Worm (Caenorhabditis elegans): Measurements from ENCODE around the gene T02B11.3.

The T02B11.3 gene

DNA sequence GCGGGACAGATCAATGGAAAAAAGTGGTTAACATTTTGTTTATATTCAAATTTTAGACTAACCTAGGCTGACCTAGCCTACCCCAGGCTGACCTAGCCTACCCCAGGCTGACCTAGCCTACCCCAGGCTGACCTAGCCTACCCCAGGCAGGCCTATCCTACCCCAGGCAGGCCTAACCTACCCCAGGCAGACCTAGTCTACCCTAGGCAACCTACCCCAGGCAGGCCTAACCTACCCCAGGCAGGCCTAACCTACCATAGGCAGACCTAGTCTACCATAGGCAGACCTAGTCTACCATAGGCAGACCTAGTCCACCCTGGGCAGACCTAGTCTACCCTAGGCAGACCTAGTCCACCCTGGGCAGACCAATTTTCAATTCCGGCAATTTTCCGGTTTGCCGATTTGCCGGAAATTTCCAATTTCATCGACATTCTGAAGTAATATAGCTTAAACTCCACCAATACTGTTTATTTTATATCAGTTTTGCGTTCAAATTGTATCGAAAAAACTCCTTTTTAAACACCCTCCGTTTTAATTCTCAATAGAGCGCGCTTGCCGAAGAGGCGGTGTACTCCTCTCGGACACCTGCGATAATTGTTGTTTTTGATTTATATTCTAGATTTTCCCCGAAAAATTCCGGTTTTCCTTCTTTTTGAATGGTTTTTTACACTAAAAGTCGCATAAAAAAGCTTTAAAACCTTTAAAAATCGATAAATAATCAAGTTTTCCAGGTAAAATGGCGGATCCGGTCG is 37.8 kb upstream of the T02B11.3 start, which contains the start of gene trm-2A (continued):
- no peak for TF ChIP-seq tlf-1 (GFP tag; optimal IDR thresholded peaks at IDR 0.05)
- TF ChIP-seq lin-26 (GFP tag; IDR thresholded peaks at IDR 0.05): no peak
- no peak for TF ChIP-seq chd-7 (tag; optimal IDR thresholded peaks at IDR 0.05)
- TF ChIP-seq aptf-2 (GFP tag; conservative IDR thresholded peaks at IDR 0.05): no peak
- no peak for TF ChIP-seq ceh-79 (tag; optimal IDR thresholded peaks at IDR 0.05)
- TF ChIP-seq B0336.3 (GFP tag; IDR thresholded peaks at IDR 0.05): no peak
- TF ChIP-seq athp-1 (tag; optimal IDR thresholded peaks at IDR 0.05): no peak
- TF ChIP-seq tbx-9 (tag; optimal IDR thresholded peaks at IDR 0.05; ENCODE audit: borderline replicate concordance): no peak
- no peak for TF ChIP-seq nhr-179 (tag; optimal IDR thresholded peaks at IDR 0.05)
- peak in 2 of 3 experiments; percentile 15 to 91 for TF ChIP-seq lin-35 (GFP tag; optimal IDR thresholded peaks at IDR 0.05)
- TF ChIP-seq tbp1 (GFP tag; optimal IDR thresholded peaks at IDR 0.05): peak; percentile 27
- no peak for TF ChIP-seq ztf-28 (GFP tag; IDR thresholded peaks at IDR 0.05)
- no peak for TF ChIP-seq ceh-58 (GFP tag; IDR thresholded peaks at IDR 0.05)
- TF ChIP-seq D2030.7 (GFP tag; IDR thresholded peaks at IDR 0.05): no peak
- no peak for TF ChIP-seq ztf-26 (tag; optimal IDR thresholded peaks at IDR 0.05)
- TF ChIP-seq zim-3 (tag; optimal IDR thresholded peaks at IDR 0.05): no peak
- no peak for TF ChIP-seq let-526 (GFP tag; IDR thresholded peaks at IDR 0.05)
- TF ChIP-seq lin-54 (GFP tag; optimal IDR thresholded peaks at IDR 0.05): peak; percentile 94
- no peak for TF ChIP-seq F57A8.1 (GFP tag; optimal IDR thresholded peaks at IDR 0.05)
- TF ChIP-seq ekl-4 (GFP tag; IDR thresholded peaks at IDR 0.05): no peak
- TF ChIP-seq B0019.2 (GFP tag; conservative IDR thresholded peaks at IDR 0.05): no peak
- no peak for TF ChIP-seq mes-4 (tag; optimal IDR thresholded peaks at IDR 0.05)
- TF ChIP-seq lir-1 (GFP tag; conservative IDR thresholded peaks at IDR 0.05): no peak
- no peak for TF ChIP-seq ccch-3 (GFP tag; optimal IDR thresholded peaks at IDR 0.05)
- TF ChIP-seq nhr-120 (GFP tag; IDR thresholded peaks at IDR 0.05): no peak
- no peak for TF ChIP-seq C06A6.2 (GFP tag; conservative IDR thresholded peaks at IDR 0.05)
- no peak for TF ChIP-seq xnd-1 (tag; optimal IDR thresholded peaks at IDR 0.05)
- TF ChIP-seq egl-44 (GFP tag; IDR thresholded peaks at IDR 0.05): no peak
- TF ChIP-seq dpl-1 (GFP tag; optimal IDR thresholded peaks at IDR 0.05): peak; percentile 74
- TF ChIP-seq Y79H2A.3 (GFP tag; conservative IDR thresholded peaks at IDR 0.05): no peak
- no peak for TF ChIP-seq unc-130 (GFP tag; optimal IDR thresholded peaks at IDR 0.05)
- no peak for TF ChIP-seq mel-28 (tag; optimal IDR thresholded peaks at IDR 0.05; ENCODE audit: borderline replicate concordance)
- no peak for TF ChIP-seq attf-6 (GFP tag; IDR thresholded peaks at IDR 0.05)
- TF ChIP-seq egrh-3 (GFP tag; IDR thresholded peaks at IDR 0.05): no peak
- no peak for TF ChIP-seq F57C9.4 (tag; optimal IDR thresholded peaks at IDR 0.05)
- no peak for TF ChIP-seq pbrm-1 (GFP tag; IDR thresholded peaks at IDR 0.05)
- TF ChIP-seq ets-4 (GFP tag; optimal IDR thresholded peaks at IDR 0.05): no peak
- TF ChIP-seq sptf-2 (GFP tag; optimal IDR thresholded peaks at IDR 0.05): no peak
- 0 out of 2 replicates have a peak, but pooled peaks have one; percentile 14 for TF ChIP-seq F33H1.4 (GFP tag; IDR thresholded peaks at IDR 0.05)
- no peak for TF ChIP-seq nhr-90 (tag; optimal IDR thresholded peaks at IDR 0.05)
- TF ChIP-seq Y53F4B.3 (GFP tag; IDR thresholded peaks at IDR 0.05): no peak
- TF ChIP-seq ztf-3 (GFP tag; optimal IDR thresholded peaks at IDR 0.05): no peak
- TF ChIP-seq aptf-3 (GFP tag; IDR thresholded peaks at IDR 0.05): no peak
- peak; percentile 30; the same call in 1 of the 2 replicates for TF ChIP-seq hmg-1.2 (GFP tag; IDR thresholded peaks at IDR 0.05)
- TF ChIP-seq snpc-3.4 (tag; optimal IDR thresholded peaks at IDR 0.05): peak; percentile 70
- no peak for TF ChIP-seq Y95B8A.8 (GFP tag; IDR thresholded peaks at IDR 0.05)
- peak; percentile 97 for TF ChIP-seq mcd-1 (GFP tag; IDR thresholded peaks at IDR 0.05)
- TF ChIP-seq ceh-100 (GFP tag; IDR thresholded peaks at IDR 0.05): 0 out of 2 replicates have a peak, but pooled peaks have one; percentile 22
- no peak for TF ChIP-seq F39B2.1 (GFP tag; IDR thresholded peaks at IDR 0.05)
